Worm (Caenorhabditis elegans) whole organism, late embryonic: ENCODE data around the gene F36H5.13.

Source experiments
- ahr-1 ChIP-seq: sonication (generic microtip); optimal IDR thresholded peaks from 2 replicates; lab custom pipeline; 2016; ENCODE audit warnings: missing genetic modification characterization, missing compliant biosample characterization
- ama-1 ChIP-seq: fragments of 150-350 bp; optimal IDR thresholded peaks from 2 replicates; lab custom pipeline; 2014
- dve-1 ChIP-seq: sonication (generic microtip); optimal IDR thresholded peaks from 2 replicates; lab custom pipeline; 2017; ENCODE audit warnings: antibody characterized with exemption, mild to moderate bottlenecking, missing genetic modification characterization, missing compliant biosample characterization
- elt-2 ChIP-seq: sonication (generic microtip); optimal IDR thresholded peaks from 2 replicates; lab custom pipeline; 2016; ENCODE audit warnings: missing genetic modification reagents, missing genetic modification characterization, missing compliant biosample characterization
- ets-4 ChIP-seq: sonication (generic microtip); optimal IDR thresholded peaks from 2 replicates; lab custom pipeline; 2016; ENCODE audit warnings: missing genetic modification characterization, missing compliant biosample characterization
- fkh-6 ChIP-seq: sonication (generic microtip); optimal IDR thresholded peaks from 2 replicates; lab custom pipeline; 2016; ENCODE audit warnings: missing genetic modification characterization, missing compliant biosample characterization
- lin-11 ChIP-seq: fragments of 200-800 bp; sonication (Bioruptor generic); optimal IDR thresholded peaks from 2 replicates; lab custom pipeline; 2018; ENCODE audit warnings: mild to moderate bottlenecking, missing genetic modification characterization, missing compliant biosample characterization
- nhr-11 ChIP-seq: fragments of 150-350 bp; optimal IDR thresholded peaks from 2 replicates; lab custom pipeline; 2014; ENCODE audit warnings: missing biosample characterization, missing genetic modification characterization
- pqm-1 ChIP-seq: sonication (generic microtip); optimal IDR thresholded peaks from 2 replicates; lab custom pipeline; 2016; ENCODE audit warnings: missing genetic modification characterization, missing compliant biosample characterization
- rnt-1 ChIP-seq: sonication (generic microtip); optimal IDR thresholded peaks from 2 replicates; lab custom pipeline; 2016; ENCODE audit warnings: missing genetic modification characterization, missing compliant biosample characterization
- sox-2 ChIP-seq: fragments of 200-800 bp; sonication (Bioruptor generic); IDR thresholded peaks from 2 replicates; pipeline ENCODE4 v1.3.6; 2022; ENCODE audit warnings: missing genetic modification reagents, missing genetic modification characterization, missing compliant biosample characterization
- sox-4 ChIP-seq: sonication (generic microtip); optimal IDR thresholded peaks from 2 replicates; lab custom pipeline; 2017; ENCODE audit warnings: mild to moderate bottlenecking, missing genetic modification characterization, inconsistent platforms, missing compliant biosample characterization

- no peak for TF ChIP-seq pqm-1 (tag; lab: Kevin White, UChicago)
- no peak for TF ChIP-seq ahr-1 (tag; lab: Kevin White, UChicago)
- TF ChIP-seq ama-1 (lab: Kevin White, UChicago): no peak
- TF ChIP-seq dve-1: no peak
- TF ChIP-seq rnt-1 (tag; lab: Kevin White, UChicago): no peak
- no peak for TF ChIP-seq lin-11 (tag; lab: Kevin White, UChicago)
- no peak for TF ChIP-seq ets-4 (tag; lab: Kevin White, UChicago)
- TF ChIP-seq nhr-11 (tag; lab: Kevin White, UChicago): no peak
- no peak for TF ChIP-seq elt-2
- TF ChIP-seq sox-4: no peak
- TF ChIP-seq sox-2: no peak
- TF ChIP-seq fkh-6 (tag; lab: Kevin White, UChicago): no peak
Measured at ce11 chrII:1706385-1706784, 43.9 kb downstream of the F36H5.13 start, which contains the start of gene sdz-18.
